Worm (Caenorhabditis elegans) whole organism, mixed stage, embryonic: ENCODE results near the gene C46C2.7.

ENCODE experiments used
- M03D4.4 ChIP-seq: sonication (generic microtip); optimal IDR thresholded peaks from 2 replicates; lab custom pipeline; 2017; ENCODE audit warnings: mild to moderate bottlenecking, missing genetic modification characterization, missing compliant biosample characterization
- bed-3 ChIP-seq: fragments of 200-800 bp; sonication (Bioruptor generic); optimal IDR thresholded peaks from 3 replicates; lab custom pipeline; 2018; ENCODE audit warnings: mild to moderate bottlenecking, missing genetic modification characterization, moderate library complexity, missing compliant biosample characterization
- blmp-1 ChIP-seq: fragments of 150-350 bp; optimal IDR thresholded peaks from 2 replicates; lab custom pipeline; 2014; ENCODE audit warnings: missing biosample characterization, missing genetic modification characterization
- ceh-39 ChIP-seq: fragments of 150-350 bp; optimal IDR thresholded peaks from 2 replicates; lab custom pipeline; 2014; ENCODE audit warnings: missing biosample characterization, missing genetic modification characterization
- ceh-83 ChIP-seq: fragments of 200-800 bp; sonication (Bioruptor generic); optimal IDR thresholded peaks from 2 replicates; lab custom pipeline; 2018; ENCODE audit warnings: mild to moderate bottlenecking, missing genetic modification characterization, missing compliant biosample characterization
- ces-1 ChIP-seq: fragments of 150-350 bp; optimal IDR thresholded peaks from 2 replicates; lab custom pipeline; 2014; ENCODE audit warnings: missing biosample characterization, missing genetic modification reagents, missing genetic modification characterization
- drap-1 ChIP-seq: fragments of 200-800 bp; sonication (Bioruptor generic); optimal IDR thresholded peaks from 3 replicates; lab custom pipeline; 2018; ENCODE audit warnings: mild to moderate bottlenecking, missing genetic modification characterization, missing compliant biosample characterization
- elt-1 ChIP-seq: sonication (generic microtip); optimal IDR thresholded peaks from 2 replicates; lab custom pipeline; 2017; ENCODE audit warnings: missing genetic modification characterization, mild to moderate bottlenecking, missing compliant biosample characterization, antibody characterized with exemption, moderate library complexity, borderline replicate concordance; ENCODE audit not compliant: insufficient read depth
- flh-1 ChIP-seq: fragments of 200-800 bp; sonication (Bioruptor generic); optimal IDR thresholded peaks from 2 replicates; lab custom pipeline; 2018; ENCODE audit warnings: mild to moderate bottlenecking, missing genetic modification characterization, moderate library complexity, missing compliant biosample characterization
- lin-13 ChIP-seq: fragments of 150-350 bp; optimal IDR thresholded peaks from 2 replicates; lab custom pipeline; 2014; ENCODE audit warnings: missing biosample characterization, missing genetic modification characterization
- lin-32 ChIP-seq: fragments of 200-800 bp; sonication (Bioruptor generic); optimal IDR thresholded peaks from 2 replicates; lab custom pipeline; 2018; ENCODE audit warnings: mild to moderate bottlenecking, missing genetic modification characterization, missing compliant biosample characterization
- lsy-2 ChIP-seq: fragments of 150-350 bp; optimal IDR thresholded peaks from 2 replicates; lab custom pipeline; 2014; ENCODE audit warnings: missing biosample characterization, missing genetic modification characterization
- mab-5 ChIP-seq: fragments of 150-350 bp; optimal IDR thresholded peaks from 2 replicates; lab custom pipeline; 2014; ENCODE audit warnings: missing biosample characterization, missing genetic modification characterization
- mep-1 ChIP-seq: fragments of 150-350 bp; optimal IDR thresholded peaks from 2 replicates; lab custom pipeline; 2017; ENCODE audit warnings: missing biosample characterization, missing genetic modification reagents, missing genetic modification characterization, inconsistent platforms
- mls-2 ChIP-seq: sonication (generic microtip); optimal IDR thresholded peaks from 2 replicates; lab custom pipeline; 2016; ENCODE audit warnings: mild to moderate bottlenecking, missing genetic modification characterization, moderate library complexity, missing compliant biosample characterization
- nhr-12 ChIP-seq: fragments of 150-350 bp; optimal IDR thresholded peaks from 2 replicates; lab custom pipeline; 2014; ENCODE audit warnings: missing biosample characterization, missing genetic modification characterization
- nhr-2 ChIP-seq: fragments of 150-350 bp; optimal IDR thresholded peaks from 2 replicates; lab custom pipeline; 2014; ENCODE audit warnings: missing biosample characterization, missing genetic modification characterization
- nhr-237 ChIP-seq: fragments of 150-350 bp; optimal IDR thresholded peaks from 2 replicates; lab custom pipeline; 2014; ENCODE audit warnings: missing biosample characterization, missing genetic modification characterization
- nhr-76 ChIP-seq: sonication (generic microtip); optimal IDR thresholded peaks from 2 replicates; lab custom pipeline; 2017; ENCODE audit warnings: missing biosample characterization, missing genetic modification characterization
- pha-4 ChIP-seq: fragments of 150-350 bp; optimal IDR thresholded peaks from 2 replicates; lab custom pipeline; 2018; ENCODE audit warnings: missing biosample characterization, missing genetic modification reagents, missing genetic modification characterization
- sem-2 ChIP-seq: fragments of 200-800 bp; sonication (Bioruptor generic); optimal IDR thresholded peaks from 2 replicates; lab custom pipeline; 2018; ENCODE audit warnings: mild to moderate bottlenecking, missing genetic modification characterization, missing compliant biosample characterization
- snpc-4 ChIP-seq: fragments of 150-350 bp; optimal IDR thresholded peaks from 2 replicates; lab custom pipeline; 2014; ENCODE audit warnings: missing biosample characterization, missing genetic modification characterization
- sptf-1 ChIP-seq: sonication (generic microtip); optimal IDR thresholded peaks from 2 replicates; lab custom pipeline; 2017; ENCODE audit warnings: mild to moderate bottlenecking, missing genetic modification characterization, moderate library complexity, missing compliant biosample characterization
- tbx-8 ChIP-seq: fragments of 200-800 bp; sonication (Bioruptor generic); optimal IDR thresholded peaks from 2 replicates; lab custom pipeline; 2018; ENCODE audit warnings: mild to moderate bottlenecking, missing genetic modification characterization, moderate library complexity, missing compliant biosample characterization
- unc-120 ChIP-seq: sonication (generic microtip); optimal IDR thresholded peaks from 2 replicates; lab custom pipeline; 2017; ENCODE audit warnings: missing genetic modification characterization, missing compliant biosample characterization; ENCODE audit not compliant: poor library complexity, severe bottlenecking
- unc-62 ChIP-seq: fragments of 150-350 bp; optimal IDR thresholded peaks from 2 replicates; lab custom pipeline; 2014; ENCODE audit warnings: missing biosample characterization, missing genetic modification reagents, missing genetic modification characterization
- zip-8 ChIP-seq: fragments of 150-350 bp; optimal IDR thresholded peaks from 2 replicates; lab custom pipeline; 2014; ENCODE audit warnings: missing biosample characterization, missing genetic modification characterization
- ztf-11 ChIP-seq: fragments of 150-350 bp; optimal IDR thresholded peaks from 2 replicates; lab custom pipeline; 2014; ENCODE audit warnings: missing biosample characterization, missing genetic modification characterization

Gene C46C2.7

ce11 chrIV:9232421-9233141 lies 38.0 kb downstream of the C46C2.7 start, which contains the start of gene Y11D7A.3:
Gene Y11D7A.3, plus strand, starts transcription at chrIV:9233091.
- no peak for TF ChIP-seq lin-32 (GFP tag; lab: Kevin White, UChicago)
- TF ChIP-seq nhr-76 = no peak
- TF ChIP-seq mab-5 (tag; lab: Kevin White, UChicago) = no peak
- no peak for TF ChIP-seq ces-1 (GFP tag; lab: Kevin White, UChicago)
- no peak for TF ChIP-seq mls-2 (tag; lab: Kevin White, UChicago)
- TF ChIP-seq snpc-4 (tag; lab: Kevin White, UChicago) = no peak
- TF ChIP-seq unc-120 (tag; lab: Kevin White, UChicago) = no peak
- TF ChIP-seq ztf-11 (tag; lab: Kevin White, UChicago) = no peak
- TF ChIP-seq drap-1 (GFP tag; lab: Kevin White, UChicago) = no peak
- no peak for TF ChIP-seq nhr-12 (tag; lab: Kevin White, UChicago)
- no peak for TF ChIP-seq ceh-39 (tag; lab: Kevin White, UChicago)
- TF ChIP-seq blmp-1 (tag; lab: Kevin White, UChicago) = no peak
- no peak for TF ChIP-seq flh-1 (GFP tag; lab: Kevin White, UChicago)
- TF ChIP-seq unc-62 = no peak
- TF ChIP-seq bed-3 (GFP tag; lab: Kevin White, UChicago) = no peak
- TF ChIP-seq M03D4.4 = no peak
- TF ChIP-seq lsy-2 (tag; lab: Kevin White, UChicago) = no peak
- TF ChIP-seq tbx-8 (GFP tag; lab: Kevin White, UChicago) = no peak
- TF ChIP-seq pha-4 (tag; lab: Kevin White, UChicago) = no peak

ce11 chrIV:9239151-9239550 lies 44.5 kb downstream of the C46C2.7 start:
- TF ChIP-seq sptf-1 (tag; lab: Kevin White, UChicago) = no peak
- no peak for TF ChIP-seq elt-1 (tag; lab: Kevin White, UChicago)
- no peak for TF ChIP-seq snpc-4 (tag; lab: Kevin White, UChicago)

- TF ChIP-seq tbx-8 (GFP tag; lab: Kevin White, UChicago) (no peak), ceh-83 (no peak), unc-62 (no peak), nhr-237 (tag; lab: Kevin White, UChicago) (no peak), drap-1 (GFP tag; lab: Kevin White, UChicago) (no peak), mep-1 (no peak)
Measured at ce11 chrIV:9243670-9244069, 49.0 kb downstream of the C46C2.7 start, which contains the start of gene rab-28. Gene rab-28, minus strand, starts transcription at chrIV:9244012.

ce11 chrIV:9245423-9245822 lies 50.8 kb downstream of the C46C2.7 start, which contains the start of gene Y11D7A.5:
Gene Y11D7A.5, minus strand, starts transcription at chrIV:9245523.
- TF ChIP-seq M03D4.4 (no peak), lsy-2 (tag; lab: Kevin White, UChicago) (no peak), sptf-1 (tag; lab: Kevin White, UChicago) (no peak), nhr-2 (tag; lab: Kevin White, UChicago) (no peak), sem-2 (no peak), zip-8 (tag; lab: Kevin White, UChicago) (no peak), ceh-83 (no peak), unc-62 (no peak), lin-13 (tag; lab: Kevin White, UChicago) (no peak), nhr-237 (tag; lab: Kevin White, UChicago) (no peak), bed-3 (GFP tag; lab: Kevin White, UChicago) (no peak)
